Fruit fly (Drosophila melanogaster) Kc167 (cell line): ENCODE data around the gene CG11374.

Source experiments
- h ChIP-seq: fragments of >200 bp; optimal IDR thresholded peaks from 3 replicates; lab custom pipeline; 2018; ENCODE audit warnings: missing external identifiers
- insv ChIP-seq: fragments of >200 bp; optimal IDR thresholded peaks from 3 replicates; lab custom pipeline; 2018; ENCODE audit warnings: missing external identifiers
- psq ChIP-seq: fragments of >200 bp; optimal IDR thresholded peaks from 2 replicates; lab custom pipeline; 2017; ENCODE audit warnings: missing external identifiers
- ttk ChIP-seq: sonication (Bioruptor generic); optimal IDR thresholded peaks from 2 replicates; lab custom pipeline; 2017; ENCODE audit warnings: missing external identifiers

dm6 chr2L:91830-92229 lies 15.7 kb downstream of the CG11374 start:
- TF ChIP-seq h (no peak), insv (lab: Kevin White, UChicago) (no peak), psq (lab: Kevin White, UChicago) (no peak), ttk (lab: Kevin White, UChicago) (no peak)
